Worm (Caenorhabditis elegans) whole organism, midembryonic: Measurements from ENCODE around the gene mppb-1.

Source experiments
- T22C8.4 ChIP-seq: fragments of 200-800 bp; sonication (Bioruptor generic); IDR thresholded peaks from 2 replicates; pipeline ENCODE4 v1.3.6; 2022; ENCODE audit warnings: missing genetic modification characterization, missing compliant biosample characterization
- cog-1 ChIP-seq: sonication (generic microtip); optimal IDR thresholded peaks from 2 replicates; lab custom pipeline; 2016; ENCODE audit warnings: missing genetic modification characterization, missing compliant biosample characterization
- flt-1 ChIP-seq: fragments of 200-800 bp; sonication (Bioruptor generic); IDR thresholded peaks from 2 replicates; pipeline ENCODE4 v1.3.6; 2022; ENCODE audit warnings: missing genetic modification characterization, missing compliant biosample characterization
- klf-2 ChIP-seq: fragments of 200-800 bp; sonication (Bioruptor generic); conservative IDR thresholded peaks from 2 replicates; pipeline ENCODE4 v1.3.6; 2022; ENCODE audit warnings: missing genetic modification reagents, missing genetic modification characterization, missing compliant biosample characterization
- med-1 ChIP-seq: sonication (generic microtip); optimal IDR thresholded peaks from 2 replicates; lab custom pipeline; 2017; ENCODE audit warnings: missing genetic modification characterization, mild to moderate bottlenecking, missing compliant biosample characterization, antibody characterized with exemption, missing genetic modification reagents; ENCODE audit not compliant: insufficient read depth
- ref-1 ChIP-seq: fragments of 200-800 bp; sonication (Bioruptor generic); conservative IDR thresholded peaks from 2 replicates; pipeline ENCODE4 v1.3.6; 2022; ENCODE audit warnings: missing genetic modification reagents, missing genetic modification characterization, missing compliant biosample characterization
- tab-1 ChIP-seq: fragments of 200-800 bp; sonication (Bioruptor generic); IDR thresholded peaks from 2 replicates; pipeline ENCODE4 v1.3.6; 2022; ENCODE audit warnings: missing genetic modification characterization, missing compliant biosample characterization
- ztf-23 ChIP-seq: fragments of 200-800 bp; sonication (Bioruptor generic); IDR thresholded peaks from 2 replicates; pipeline ENCODE4 v1.3.6; 2022; ENCODE audit warnings: missing genetic modification reagents, missing genetic modification characterization, missing compliant biosample characterization
- ztf-29 ChIP-seq: fragments of 200-800 bp; sonication (Bioruptor generic); IDR thresholded peaks from 2 replicates; pipeline ENCODE4 v1.3.6; 2022; ENCODE audit warnings: missing genetic modification reagents, missing genetic modification characterization, missing compliant biosample characterization

DNA sequence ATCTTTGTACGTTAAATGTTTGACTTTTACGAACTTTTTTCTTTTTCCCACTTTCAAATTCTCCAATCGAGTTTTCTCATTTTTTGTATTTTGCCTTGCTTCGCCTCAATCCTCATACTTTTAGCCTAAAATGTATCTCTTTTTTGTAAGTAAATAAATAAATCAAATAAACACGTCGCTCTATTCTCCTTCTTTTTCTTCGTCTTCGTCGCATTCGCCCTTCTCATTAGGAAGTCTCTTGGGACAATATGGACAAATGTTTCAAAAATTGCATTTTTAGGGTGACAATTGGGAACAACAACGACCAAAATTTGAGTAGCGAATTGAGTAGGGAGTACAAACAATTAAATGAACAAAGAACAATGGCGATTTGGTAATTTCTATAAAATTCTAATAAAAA, 17.5 kb downstream of the mppb-1 start:
- TF ChIP-seq flt-1 (GFP tag; lab: Robert Waterston, UW) (no peak), ref-1 (GFP tag; lab: Robert Waterston, UW) (no peak), cog-1 (tag; lab: Kevin White, UChicago) (no peak), T22C8.4 (GFP tag; lab: Robert Waterston, UW) (no peak), ztf-23 (GFP tag; lab: Robert Waterston, UW) (no peak), med-1 (GFP tag; lab: Kevin White, UChicago) (no peak), klf-2 (GFP tag; lab: Robert Waterston, UW) (no peak), ztf-29 (GFP tag; lab: Robert Waterston, UW) (no peak), tab-1 (GFP tag; lab: Robert Waterston, UW) (no peak)
